Worm (Caenorhabditis elegans) whole organism, young adult: ENCODE data around the gene F38B7.3.

Experiments
- B0019.2 ChIP-seq: fragments of 200-800 bp; sonication (Bioruptor generic); conservative IDR thresholded peaks from 2 replicates; pipeline ENCODE4 v1.3.6; 2022; ENCODE audit warnings: missing genetic modification reagents, missing genetic modification characterization, missing compliant biosample characterization
- B0035.1 ChIP-seq: sonication (generic microtip); optimal IDR thresholded peaks from 2 replicates; lab custom pipeline; 2016; ENCODE audit warnings: missing genetic modification characterization, mild to moderate bottlenecking, missing compliant biosample characterization, missing genotype, missing genetic modification reagents
- B0261.1 ChIP-seq: sonication (generic microtip); optimal IDR thresholded peaks from 2 replicates; lab custom pipeline; 2016; ENCODE audit warnings: mild to moderate bottlenecking, missing genetic modification characterization, moderate library complexity, missing compliant biosample characterization
- C06A6.2 ChIP-seq: fragments of 200-800 bp; sonication (Bioruptor generic); conservative IDR thresholded peaks from 2 replicates; pipeline ENCODE4 v1.3.6; 2022; ENCODE audit warnings: missing genetic modification characterization, missing compliant biosample characterization
- C17E4.6 ChIP-seq: fragments of 200-800 bp; sonication (Bioruptor generic); IDR thresholded peaks from 2 replicates; pipeline ENCODE4 v1.3.6; 2022; ENCODE audit warnings: missing genetic modification reagents, missing genetic modification characterization, missing compliant biosample characterization
- F10E7.11 ChIP-seq: sonication (generic microtip); optimal IDR thresholded peaks from 2 replicates; lab custom pipeline; 2017; ENCODE audit warnings: mild to moderate bottlenecking, missing genetic modification characterization, moderate library complexity, missing compliant biosample characterization
- F22D6.2 ChIP-seq: sonication (generic microtip); optimal IDR thresholded peaks from 2 replicates; lab custom pipeline; 2016; ENCODE audit warnings: mild to moderate bottlenecking, missing genetic modification characterization, missing compliant biosample characterization
- F33H1.4 ChIP-seq: fragments of 200-800 bp; sonication (Bioruptor generic); IDR thresholded peaks from 2 replicates; pipeline ENCODE4 v1.3.6; 2022; ENCODE audit warnings: missing genetic modification reagents, missing genetic modification characterization, missing compliant biosample characterization
- F37B4.10 ChIP-seq: fragments of 200-800 bp; sonication (Bioruptor generic); IDR thresholded peaks from 2 replicates; pipeline ENCODE4 v1.3.6; 2022; ENCODE audit warnings: missing genetic modification characterization, missing compliant biosample characterization
- F52B5.7 ChIP-seq: sonication (generic microtip); optimal IDR thresholded peaks from 2 replicates; lab custom pipeline; 2016; ENCODE audit warnings: mild to moderate bottlenecking, missing genetic modification characterization, missing compliant biosample characterization
- F55B11.4 ChIP-seq: sonication (generic microtip); optimal IDR thresholded peaks from 2 replicates; lab custom pipeline; 2016; ENCODE audit warnings: missing compliant biosample characterization, missing genetic modification characterization, borderline replicate concordance; ENCODE audit not compliant: insufficient read depth
- K12H6.12 ChIP-seq: fragments of 200-800 bp; sonication (Bioruptor generic); optimal IDR thresholded peaks from 2 replicates; lab custom pipeline; 2018; ENCODE audit warnings: mild to moderate bottlenecking, missing genetic modification characterization, missing compliant biosample characterization
- T07F8.4 ChIP-seq: sonication (generic microtip); optimal IDR thresholded peaks from 2 replicates; lab custom pipeline; 2016; ENCODE audit warnings: mild to moderate bottlenecking, missing genetic modification characterization, moderate library complexity, missing compliant biosample characterization
- Y56A3A.18 ChIP-seq: fragments of 200-800 bp; sonication (Bioruptor generic); IDR thresholded peaks from 2 replicates; pipeline ENCODE4 v1.3.6; 2022; ENCODE audit warnings: missing genetic modification reagents, missing genetic modification characterization, missing compliant biosample characterization
- Y67H2A.10 ChIP-seq: fragments of 200-800 bp; sonication (Bioruptor generic); conservative IDR thresholded peaks from 2 replicates; pipeline ENCODE4 v1.3.6; 2022; ENCODE audit warnings: missing genetic modification reagents, missing genetic modification characterization, missing compliant biosample characterization
- Y79H2A.3 ChIP-seq: fragments of 200-800 bp; sonication (Bioruptor generic); conservative IDR thresholded peaks from 2 replicates; pipeline ENCODE4 v1.3.6; 2022; ENCODE audit warnings: missing genetic modification reagents, missing genetic modification characterization, missing compliant biosample characterization
- ama-1 ChIP-seq, 3 experiments: fragments of 150-350 bp in 1 of 3; sonication (generic microtip) in 2 of 3; optimal IDR thresholded peaks; 2 replicates each; lab custom pipeline; 2014 to 2018; ENCODE audit warnings: missing biosample characterization in 2 of 3, missing genetic modification characterization in 2 of 3, missing genetic modification reagents in 2 of 3
- ccch-3 ChIP-seq: fragments of 200-800 bp; sonication (Bioruptor generic); optimal IDR thresholded peaks from 2 replicates; lab custom pipeline; 2018; ENCODE audit warnings: mild to moderate bottlenecking, missing genetic modification characterization, missing compliant biosample characterization
- ceh-27 ChIP-seq: fragments of 200-800 bp; sonication (Bioruptor generic); optimal IDR thresholded peaks from 2 replicates; lab custom pipeline; 2018; ENCODE audit warnings: mild to moderate bottlenecking, missing genetic modification characterization, moderate library complexity, missing compliant biosample characterization
- die-1 ChIP-seq: sonication (generic microtip); optimal IDR thresholded peaks from 2 replicates; lab custom pipeline; 2016; ENCODE audit warnings: missing genotype, mild to moderate bottlenecking, missing genetic modification characterization, missing compliant biosample characterization
- dox-1 ChIP-seq: fragments of 200-800 bp; sonication (Bioruptor generic); IDR thresholded peaks from 2 replicates; pipeline ENCODE4 v1.3.6; 2022; ENCODE audit warnings: missing genetic modification reagents, missing genetic modification characterization, missing compliant biosample characterization
- dpff-1 ChIP-seq: sonication (generic microtip); optimal IDR thresholded peaks from 2 replicates; lab custom pipeline; 2017; ENCODE audit warnings: mild to moderate bottlenecking, missing genetic modification characterization, missing compliant biosample characterization
- fkh-3 ChIP-seq: sonication (generic microtip); optimal IDR thresholded peaks from 2 replicates; lab custom pipeline; 2016; ENCODE audit warnings: mild to moderate bottlenecking, missing genetic modification characterization, missing compliant biosample characterization
- him-1 ChIP-seq: sonication (generic microtip); optimal IDR thresholded peaks from 2 replicates; lab custom pipeline; 2016; ENCODE audit warnings: missing genotype, missing genetic modification reagents, missing genetic modification characterization, missing compliant biosample characterization
- hlh-12 ChIP-seq: sonication (generic microtip); optimal IDR thresholded peaks from 2 replicates; lab custom pipeline; 2016; ENCODE audit warnings: missing genetic modification characterization, missing compliant biosample characterization
- hmg-1.2 ChIP-seq: fragments of 200-800 bp; sonication (Bioruptor generic); IDR thresholded peaks from 2 replicates; pipeline ENCODE4 v1.3.6; 2022; ENCODE audit warnings: missing genetic modification reagents, missing genetic modification characterization, missing compliant biosample characterization
- hmg-20 ChIP-seq: fragments of 200-800 bp; sonication (Bioruptor generic); IDR thresholded peaks from 2 replicates; pipeline ENCODE4 v1.3.6; 2022; ENCODE audit warnings: missing genetic modification reagents, missing genetic modification characterization, missing compliant biosample characterization
- hrde-1 ChIP-seq: sonication (generic microtip); optimal IDR thresholded peaks from 2 replicates; lab custom pipeline; 2016; ENCODE audit warnings: missing genetic modification characterization, mild to moderate bottlenecking, missing compliant biosample characterization, moderate library complexity, missing genotype, missing genetic modification reagents, borderline replicate concordance
- hsf-1 ChIP-seq: fragments of 200-800 bp; sonication (Bioruptor generic); IDR thresholded peaks from 2 replicates; pipeline ENCODE4 v1.3.6; 2022; ENCODE audit warnings: missing genetic modification reagents, missing genetic modification characterization, missing compliant biosample characterization
- lag-1 ChIP-seq: fragments of 200-800 bp; sonication (Bioruptor generic); IDR thresholded peaks from 2 replicates; pipeline ENCODE4 v1.3.6; 2022; ENCODE audit warnings: missing genetic modification reagents, missing genetic modification characterization, missing compliant biosample characterization
- let-607 ChIP-seq, 2 experiments: fragments of 200-800 bp in 1 of 2; sonication (Bioruptor generic) in 1 of 2; sonication (generic microtip) in 1 of 2; optimal IDR thresholded peaks; 2 replicates each; lab custom pipeline; 2016 to 2018; ENCODE audit warnings: mild to moderate bottlenecking in 2 of 2, missing compliant biosample characterization in 2 of 2, missing genetic modification characterization in 2 of 2, moderate library complexity in 2 of 2, missing genotype in 1 of 2
- lin-35 ChIP-seq, 3 experiments: fragments of 150-350 bp in 2 of 3; sonication (generic microtip) in 1 of 3; optimal IDR thresholded peaks; 2 replicates each; lab custom pipeline; 2014 to 2018; ENCODE audit warnings: missing biosample characterization in 3 of 3, missing genetic modification characterization in 3 of 3, missing genetic modification reagents in 3 of 3
- lir-1 ChIP-seq: fragments of 200-800 bp; sonication (Bioruptor generic); conservative IDR thresholded peaks from 2 replicates; pipeline ENCODE4 v1.3.6; 2022; ENCODE audit warnings: missing genetic modification reagents, missing genetic modification characterization, missing compliant biosample characterization
- lsl-1 ChIP-seq: fragments of 200-800 bp; sonication (Bioruptor generic); optimal IDR thresholded peaks from 2 replicates; lab custom pipeline; 2018; ENCODE audit warnings: mild to moderate bottlenecking, missing genetic modification characterization, moderate library complexity, missing compliant biosample characterization
- madf-6 ChIP-seq: fragments of 200-800 bp; sonication (Bioruptor generic); IDR thresholded peaks from 2 replicates; pipeline ENCODE4 v1.3.6; 2022; ENCODE audit warnings: missing genetic modification reagents, missing genetic modification characterization, missing compliant biosample characterization
- mes-4 ChIP-seq: sonication (generic microtip); optimal IDR thresholded peaks from 2 replicates; lab custom pipeline; 2016; ENCODE audit warnings: missing genotype, missing genetic modification characterization, missing compliant biosample characterization
- nfya-2 ChIP-seq: fragments of 200-800 bp; sonication (Bioruptor generic); IDR thresholded peaks from 2 replicates; pipeline ENCODE4 v1.3.6; 2022; ENCODE audit warnings: missing genetic modification reagents, missing genetic modification characterization, missing compliant biosample characterization
- nhr-120 ChIP-seq: fragments of 200-800 bp; sonication (Bioruptor generic); IDR thresholded peaks from 2 replicates; pipeline ENCODE4 v1.3.6; 2022; ENCODE audit warnings: missing genetic modification characterization, missing compliant biosample characterization
- rcor-1 ChIP-seq: fragments of 200-800 bp; sonication (Bioruptor generic); IDR thresholded peaks from 2 replicates; pipeline ENCODE4 v1.3.6; 2022; ENCODE audit warnings: missing genetic modification reagents, missing genetic modification characterization, missing compliant biosample characterization
- repo-1 ChIP-seq: sonication (generic microtip); optimal IDR thresholded peaks from 2 replicates; lab custom pipeline; 2017; ENCODE audit warnings: mild to moderate bottlenecking, missing genetic modification characterization, missing compliant biosample characterization
- sdz-38 ChIP-seq: sonication (generic microtip); optimal IDR thresholded peaks from 2 replicates; lab custom pipeline; 2016; ENCODE audit warnings: missing genotype, missing genetic modification characterization, missing compliant biosample characterization
- snpc-1.3 ChIP-seq: sonication (generic microtip); optimal IDR thresholded peaks from 2 replicates; lab custom pipeline; 2017; ENCODE audit warnings: missing genetic modification characterization, mild to moderate bottlenecking, missing compliant biosample characterization, antibody characterized with exemption, moderate library complexity, missing genotype, missing genetic modification reagents; ENCODE audit not compliant: insufficient read depth
- unc-62 ChIP-seq: fragments of 150-350 bp; optimal IDR thresholded peaks from 2 replicates; lab custom pipeline; 2014; ENCODE audit warnings: missing biosample characterization, missing genetic modification reagents, missing genetic modification characterization
- zim-3 ChIP-seq: sonication (generic microtip); optimal IDR thresholded peaks from 2 replicates; lab custom pipeline; 2017; ENCODE audit warnings: mild to moderate bottlenecking, missing genetic modification characterization, moderate library complexity, missing compliant biosample characterization
- ztf-18 ChIP-seq: sonication (generic microtip); optimal IDR thresholded peaks from 2 replicates; lab custom pipeline; 2016; ENCODE audit warnings: missing genotype, mild to moderate bottlenecking, missing genetic modification characterization, missing compliant biosample characterization
- ztf-26 ChIP-seq: sonication (generic microtip); optimal IDR thresholded peaks from 2 replicates; lab custom pipeline; 2017; ENCODE audit warnings: missing genetic modification characterization, missing compliant biosample characterization
- ztf-28 ChIP-seq: fragments of 200-800 bp; sonication (Bioruptor generic); IDR thresholded peaks from 2 replicates; pipeline ENCODE4 v1.3.6; 2022; ENCODE audit warnings: missing genetic modification reagents, missing genetic modification characterization, missing compliant biosample characterization

F38B7.3 gene

ce11 chrV:11572803-11573490, 24.0 kb downstream of the F38B7.3 start, which contains the start of the genes H12C20.7 and nhr-68 (continued):
- no peak for TF ChIP-seq hsf-1
- no peak for TF ChIP-seq sdz-38 (tag; lab: Kevin White, UChicago)
- no peak for TF ChIP-seq madf-6 (GFP tag; lab: Robert Waterston, UW)
- no peak for TF ChIP-seq lir-1 (GFP tag; lab: Robert Waterston, UW)
- TF ChIP-seq lag-1 (GFP tag; lab: Robert Waterston, UW), result 0 out of 2 replicates have a peak, but pooled peaks have one; percentile 38
- no peak for TF ChIP-seq mes-4 (tag; lab: Kevin White, UChicago)
- peak; percentile 90 for TF ChIP-seq repo-1
- no peak for TF ChIP-seq F10E7.11
- TF ChIP-seq B0035.1, result peak; percentile 29
- TF ChIP-seq hmg-1.2 (GFP tag; lab: Robert Waterston, UW), result no peak
- TF ChIP-seq B0019.2 (GFP tag; lab: Robert Waterston, UW), result no peak
- TF ChIP-seq dpff-1 (tag; lab: Kevin White, UChicago), result peak; percentile 36
- TF ChIP-seq him-1 (tag; lab: Kevin White, UChicago), result no peak
- no peak for TF ChIP-seq F37B4.10 (GFP tag; lab: Robert Waterston, UW)
- no peak for TF ChIP-seq ama-1 (optimal IDR thresholded peaks at IDR 0.05; lab: Kevin White, UChicago)
- TF ChIP-seq ama-1 (GFP tag; optimal IDR thresholded peaks at IDR 0.05; lab: Kevin White, UChicago), result no peak
- TF ChIP-seq lsl-1 (GFP tag; lab: Kevin White, UChicago), result no peak
- TF ChIP-seq rcor-1, result 0 out of 2 replicates have a peak, but pooled peaks have one; percentile 16
- TF ChIP-seq die-1 (tag; lab: Kevin White, UChicago), result peak; percentile 68
- peak; percentile 37 for TF ChIP-seq ztf-18 (tag; lab: Kevin White, UChicago)
- TF ChIP-seq lin-35 (GFP tag; optimal IDR thresholded peaks at IDR 0.05; lab: Kevin White, UChicago), result peak in 1 of 3 experiments; percentile 55
- peak; percentile 90 for TF ChIP-seq C06A6.2 (GFP tag; lab: Robert Waterston, UW)
- TF ChIP-seq ceh-27 (GFP tag; lab: Kevin White, UChicago), result peak; percentile 23
- peak; percentile 59 for TF ChIP-seq zim-3 (tag; lab: Kevin White, UChicago)
- no peak for TF ChIP-seq ccch-3 (GFP tag; lab: Kevin White, UChicago)
- no peak for TF ChIP-seq hrde-1 (tag; lab: Kevin White, UChicago)
- TF ChIP-seq C17E4.6 (GFP tag; lab: Robert Waterston, UW), result no peak
- TF ChIP-seq F33H1.4 (GFP tag; lab: Robert Waterston, UW), result no peak
- TF ChIP-seq dox-1, result no peak
- TF ChIP-seq F22D6.2, result peak; percentile 91
- TF ChIP-seq hlh-12 (tag; lab: Kevin White, UChicago), result no peak
- peak; percentile 97 for TF ChIP-seq ztf-26 (tag; lab: Kevin White, UChicago)
- peak; percentile 63 for TF ChIP-seq F52B5.7 (tag; lab: Kevin White, UChicago)
- no peak for TF ChIP-seq Y67H2A.10 (GFP tag; lab: Robert Waterston, UW)
- no peak for TF ChIP-seq T07F8.4 (tag; lab: Kevin White, UChicago)
- no peak for TF ChIP-seq nfya-2 (GFP tag; lab: Robert Waterston, UW)
- TF ChIP-seq snpc-1.3 (tag; lab: Kevin White, UChicago), result no peak
- no peak for TF ChIP-seq ztf-28 (GFP tag; lab: Robert Waterston, UW)
- peak; percentile 3 for TF ChIP-seq unc-62 (GFP tag; lab: Kevin White, UChicago)
- peak; percentile 27 for TF ChIP-seq K12H6.12
- peak; percentile 5 for TF ChIP-seq B0261.1 (tag; lab: Kevin White, UChicago)
- 0 out of 2 replicates have a peak, but pooled peaks have one; percentile 27 for TF ChIP-seq Y79H2A.3 (GFP tag; lab: Robert Waterston, UW)
- no peak for TF ChIP-seq fkh-3
- no peak for TF ChIP-seq hmg-20 (GFP tag; lab: Robert Waterston, UW)
- TF ChIP-seq F55B11.4 (tag; lab: Kevin White, UChicago), result no peak
- peak; percentile 40; the same call in 1 of the 2 replicates for TF ChIP-seq Y56A3A.18 (GFP tag; lab: Robert Waterston, UW)
- peak; percentile 28 to 76 for TF ChIP-seq let-607 (tag; optimal IDR thresholded peaks at IDR 0.05; lab: Kevin White, UChicago)
- no peak for TF ChIP-seq nhr-120 (GFP tag; lab: Robert Waterston, UW)
